Fruit fly (Drosophila melanogaster) ovary, adult (tissue): Measurements from ENCODE around the gene Vago.
A peak's percentile ranks its signal among the peaks of the same experiment; 100 is the strongest.
"Not testable (repeated sequence)": the region's sequence is repeated elsewhere in the genome, so short reads cannot be mapped to it uniquely, and the experiment has no call there.

Experiments used
- CG17801 ChIP-seq: fragments of 200-800 bp; optimal IDR thresholded peaks from 2 replicates; lab custom pipeline; 2019; ENCODE audit warnings: missing biosample characterization, mild to moderate bottlenecking, missing genetic modification characterization, moderate library complexity; ENCODE audit not compliant: partially characterized antibody

The Vago gene

dm6 chrX:11088778-11089340, at the start of gene Vago:
Gene Vago (plus strand): TSS chrX:11089290.
- peak; percentile 4 for TF ChIP-seq CG17801 (GFP tag; lab: Kevin White, UChicago)

dm6 chrX:11039788-11040187, 49.3 kb upstream of the Vago start, which contains the start of gene vex:
Gene vex (minus strand): TSS chrX:11039901.
- TF ChIP-seq CG17801 (GFP tag; lab: Kevin White, UChicago): no peak

dm6 chrX:11044456-11044855, 44.6 kb upstream of the Vago start, which contains the start of gene SmydA-4:
Gene SmydA-4 (plus strand): TSS chrX:11044756.
- TF ChIP-seq CG17801 (GFP tag; lab: Kevin White, UChicago): no peak

- no peak for TF ChIP-seq CG17801 (GFP tag; lab: Kevin White, UChicago)
These were observed 35.6 kb upstream of the Vago start, which contains the start of gene CG1552 for dm6 chrX:11053456-11053855. Gene CG1552 (minus strand): TSS chrX:11053556.

dm6 chrX:11059519-11059918, 29.6 kb upstream of the Vago start, which contains the start of gene CG1545:
Gene CG1545 (minus strand): TSS chrX:11059619.
- TF ChIP-seq CG17801 (GFP tag; lab: Kevin White, UChicago): no peak

dm6 chrX:11063070-11063469, 26.0 kb upstream of the Vago start, which contains the start of gene CG1537:
Gene CG1537 (minus strand): TSS chrX:11063170.
- no peak for TF ChIP-seq CG17801 (GFP tag; lab: Kevin White, UChicago)

dm6 chrX:11066252-11066651, 22.8 kb upstream of the Vago start, which contains the start of gene CG15203:
Gene CG15203 (plus strand): TSS chrX:11066552.
- no peak for TF ChIP-seq CG17801 (GFP tag; lab: Kevin White, UChicago)

dm6 chrX:11081242-11081641, 7.8 kb upstream of the Vago start:
- peak; percentile 56 for TF ChIP-seq CG17801 (GFP tag; lab: Kevin White, UChicago)

- TF ChIP-seq CG17801 (GFP tag; lab: Kevin White, UChicago): peak; percentile 45
These were observed 7.3 kb upstream of the Vago start for dm6 chrX:11081834-11082233.

dm6 chrX:11083007-11083406, 6.1 kb upstream of the Vago start:
- peak; percentile 78 for TF ChIP-seq CG17801 (GFP tag; lab: Kevin White, UChicago)

- no peak for TF ChIP-seq CG17801 (GFP tag; lab: Kevin White, UChicago)
These were observed 2.8 kb upstream of the Vago start, which contains the start of gene sev for dm6 chrX:11086250-11086649. Gene sev (minus strand): TSS chrX:11086299.

dm6 chrX:11087384-11087783, 1.7 kb upstream of the Vago start:
- peak; percentile 0 for TF ChIP-seq CG17801 (GFP tag; lab: Kevin White, UChicago)

- no peak for TF ChIP-seq CG17801 (GFP tag; lab: Kevin White, UChicago)
These were observed 1.1 kb downstream of the Vago start, which contains the start of gene CG2076 for dm6 chrX:11090161-11090560. Gene CG2076 (plus strand): TSS chrX:11090210.

- no peak for TF ChIP-seq CG17801 (GFP tag; lab: Kevin White, UChicago)
These were observed 3.1 kb downstream of the Vago start, which contains the start of gene CG2061 for dm6 chrX:11092201-11092600. Gene CG2061 (plus strand): TSS chrX:11092492.

dm6 chrX:11095276-11095675, 6.2 kb downstream of the Vago start:
- TF ChIP-seq CG17801 (GFP tag; lab: Kevin White, UChicago): no peak

dm6 chrX:11095973-11096372, 6.9 kb downstream of the Vago start, which contains the start of gene CG42249:
Gene CG42249 (plus strand): TSS chrX:11096273.
- not testable (repeated sequence) for TF ChIP-seq CG17801 (GFP tag; lab: Kevin White, UChicago)
